Worm (Caenorhabditis elegans): ENCODE results near the gene Y51A2B.8.

ce11 chrV:18339807-18340206 is 39.1 kb upstream of the Y51A2B.8 start, which contains the start of gene C08E8.10:
- TF ChIP-seq ama-1 (optimal IDR thresholded peaks at IDR 0.05) (no peak), ama-1 (GFP tag; optimal IDR thresholded peaks at IDR 0.05) (no peak), F57C9.4 (tag; optimal IDR thresholded peaks at IDR 0.05) (no peak)

Measured in whole organism, young adult.